Worm (Caenorhabditis elegans) whole organism, L1 larva: ENCODE data around the gene C06C3.7.

Experiments
- C16A3.4 ChIP-seq: fragments of 150-350 bp; optimal IDR thresholded peaks from 2 replicates; lab custom pipeline; 2014; ENCODE audit warnings: missing biosample characterization, missing genetic modification characterization
- Y116A8C.19 ChIP-seq: sonication (generic microtip); optimal IDR thresholded peaks from 2 replicates; lab custom pipeline; 2016; ENCODE audit warnings: missing compliant biosample characterization, missing genetic modification characterization, borderline replicate concordance
- aha-1 ChIP-seq: fragments of 150-350 bp; optimal IDR thresholded peaks from 2 replicates; lab custom pipeline; 2014; ENCODE audit warnings: missing biosample characterization, missing genetic modification characterization
- alr-1 ChIP-seq: fragments of 200-800 bp; sonication (Bioruptor generic); optimal IDR thresholded peaks from 2 replicates; lab custom pipeline; 2018; ENCODE audit warnings: borderline replicate concordance, mild to moderate bottlenecking, missing genetic modification characterization, missing compliant biosample characterization
- blmp-1 ChIP-seq: fragments of 150-350 bp; optimal IDR thresholded peaks from 2 replicates; lab custom pipeline; 2014; ENCODE audit warnings: missing biosample characterization, missing genetic modification characterization
- ceh-63 ChIP-seq: fragments of 200-800 bp; sonication (Bioruptor generic); optimal IDR thresholded peaks from 2 replicates; lab custom pipeline; 2018; ENCODE audit warnings: mild to moderate bottlenecking, missing genetic modification characterization, missing compliant biosample characterization
- ceh-82 ChIP-seq, 3 experiments: fragments of 150-350 bp in 1 of 3; sonication (generic microtip) in 2 of 3; optimal IDR thresholded peaks; 2 replicates each; lab custom pipeline; 2014 to 2017; ENCODE audit warnings: missing biosample characterization in 3 of 3, missing genetic modification characterization in 3 of 3
- ceh-88 ChIP-seq: fragments of 200-800 bp; sonication (Bioruptor generic); IDR thresholded peaks from 2 replicates; pipeline ENCODE4 v1.3.6; 2022; ENCODE audit warnings: missing genetic modification characterization, missing compliant biosample characterization
- dpl-1 ChIP-seq, 3 experiments: fragments of 150-350 bp in 2 of 3; sonication (generic microtip) in 1 of 3; optimal IDR thresholded peaks; 2 replicates each; lab custom pipeline; 2014 to 2017; ENCODE audit warnings: missing biosample characterization in 3 of 3, missing genetic modification characterization in 3 of 3, missing genetic modification reagents in 3 of 3
- efl-1 ChIP-seq, 4 experiments: fragments of 150-350 bp; optimal IDR thresholded peaks in 3 of 4; peaks in 1 of 4; 1 replicate in 1 of 4; 2 replicates in 3 of 4; lab custom pipeline; 2014; ENCODE audit warnings: missing biosample characterization in 2 of 4, missing genetic modification characterization in 2 of 4, missing genetic modification reagents in 2 of 4
- efl-3 ChIP-seq: fragments of 200-800 bp; sonication (Bioruptor generic); optimal IDR thresholded peaks from 2 replicates; lab custom pipeline; 2018; ENCODE audit warnings: mild to moderate bottlenecking, missing genetic modification characterization, missing compliant biosample characterization
- elt-3 ChIP-seq, 6 experiments: fragments of 150-350 bp in 1 of 6; sonication (generic microtip); optimal IDR thresholded peaks; 2 replicates each; lab custom pipeline; 2017 to 2018; ENCODE audit warnings: missing biosample characterization in 6 of 6, missing genetic modification characterization in 6 of 6, inconsistent platforms in 1 of 6
- fos-1 ChIP-seq: fragments of 150-350 bp; optimal IDR thresholded peaks from 2 replicates; lab custom pipeline; 2014; ENCODE audit warnings: missing biosample characterization, missing genetic modification characterization
- grh-1 ChIP-seq: fragments of 200-800 bp; sonication (Bioruptor generic); IDR thresholded peaks from 2 replicates; pipeline ENCODE4 v1.3.6; 2022; ENCODE audit warnings: missing genetic modification reagents, missing genetic modification characterization, missing compliant biosample characterization
- hlh-17 ChIP-seq: fragments of 200-800 bp; sonication (Bioruptor generic); optimal IDR thresholded peaks from 2 replicates; lab custom pipeline; 2018; ENCODE audit warnings: missing genetic modification characterization, mild to moderate bottlenecking, missing compliant biosample characterization, moderate library complexity, borderline replicate concordance
- isw-1 ChIP-seq: fragments of 200-800 bp; sonication (Bioruptor generic); IDR thresholded peaks from 2 replicates; pipeline ENCODE4 v1.3.6; 2022; ENCODE audit warnings: missing genetic modification characterization, missing compliant biosample characterization
- jun-1 ChIP-seq: fragments of 150-350 bp; optimal IDR thresholded peaks from 2 replicates; lab custom pipeline; 2014; ENCODE audit warnings: missing biosample characterization, missing genetic modification reagents, missing genetic modification characterization
- lin-14 ChIP-seq: fragments of 200-800 bp; sonication (Bioruptor generic); optimal IDR thresholded peaks from 2 replicates; lab custom pipeline; 2018; ENCODE audit warnings: mild to moderate bottlenecking, missing genetic modification characterization, moderate library complexity, missing compliant biosample characterization
- lin-39 ChIP-seq: fragments of 150-350 bp; optimal IDR thresholded peaks from 2 replicates; lab custom pipeline; 2014; ENCODE audit warnings: missing biosample characterization, missing genetic modification reagents, missing genetic modification characterization
- mef-2 ChIP-seq: fragments of 150-350 bp; optimal IDR thresholded peaks from 2 replicates; lab custom pipeline; 2014; ENCODE audit warnings: missing biosample characterization, missing genetic modification characterization
- nhr-12 ChIP-seq: sonication (generic microtip); optimal IDR thresholded peaks from 2 replicates; lab custom pipeline; 2017; ENCODE audit warnings: missing biosample characterization, missing genetic modification characterization
- nhr-20 ChIP-seq: sonication (generic microtip); optimal IDR thresholded peaks from 2 replicates; lab custom pipeline; 2016; ENCODE audit warnings: mild to moderate bottlenecking, missing genetic modification characterization, missing compliant biosample characterization
- nhr-71 ChIP-seq: sonication (generic microtip); optimal IDR thresholded peaks from 2 replicates; lab custom pipeline; 2016; ENCODE audit warnings: mild to moderate bottlenecking, missing genetic modification characterization, moderate library complexity, missing compliant biosample characterization
- nhr-76 ChIP-seq: sonication (generic microtip); optimal IDR thresholded peaks from 2 replicates; lab custom pipeline; 2017; ENCODE audit warnings: missing biosample characterization, missing genetic modification characterization
- nhr-85 ChIP-seq: sonication (generic microtip); peaks from one replicate; lab custom pipeline; 2016; ENCODE audit warnings: missing genetic modification characterization, inconsistent platforms, missing compliant biosample characterization
- nhr-90 ChIP-seq: sonication (generic microtip); optimal IDR thresholded peaks from 2 replicates; lab custom pipeline; 2016; ENCODE audit warnings: mild to moderate bottlenecking, missing genetic modification characterization, missing compliant biosample characterization; ENCODE audit not compliant: poor library complexity
- rnt-1 ChIP-seq: sonication (generic microtip); optimal IDR thresholded peaks from 2 replicates; lab custom pipeline; 2016; ENCODE audit warnings: mild to moderate bottlenecking, missing genetic modification characterization, moderate library complexity, missing compliant biosample characterization
- sox-4 ChIP-seq: sonication (generic microtip); optimal IDR thresholded peaks from 2 replicates; lab custom pipeline; 2016; ENCODE audit warnings: missing genetic modification characterization, missing compliant biosample characterization
- sptf-1 ChIP-seq: fragments of 150-350 bp; optimal IDR thresholded peaks from 2 replicates; lab custom pipeline; 2014; ENCODE audit warnings: missing biosample characterization, missing genetic modification characterization
- swsn-7 ChIP-seq: sonication (generic microtip); optimal IDR thresholded peaks from 2 replicates; lab custom pipeline; 2016; ENCODE audit warnings: missing genetic modification characterization, missing compliant biosample characterization
- tbx-2 ChIP-seq: sonication (generic microtip); optimal IDR thresholded peaks from 2 replicates; lab custom pipeline; 2016; ENCODE audit warnings: missing genetic modification characterization, missing compliant biosample characterization
- unc-130 ChIP-seq: fragments of 150-350 bp; optimal IDR thresholded peaks from 2 replicates; lab custom pipeline; 2017; ENCODE audit warnings: missing biosample characterization, missing genetic modification characterization, inconsistent platforms
- unc-98 ChIP-seq: fragments of 200-800 bp; sonication (Bioruptor generic); IDR thresholded peaks from 2 replicates; pipeline ENCODE4 v1.3.6; 2022; ENCODE audit warnings: missing genetic modification characterization, missing compliant biosample characterization
- vab-15 ChIP-seq: sonication (generic microtip); optimal IDR thresholded peaks from 2 replicates; lab custom pipeline; 2017; ENCODE audit warnings: missing genotype, mild to moderate bottlenecking, missing genetic modification characterization, missing compliant biosample characterization
- ztf-4 ChIP-seq: fragments of 150-350 bp; optimal IDR thresholded peaks from 2 replicates; lab custom pipeline; 2014; ENCODE audit warnings: missing biosample characterization, missing genetic modification characterization

The C06C3.7 gene

DNA sequence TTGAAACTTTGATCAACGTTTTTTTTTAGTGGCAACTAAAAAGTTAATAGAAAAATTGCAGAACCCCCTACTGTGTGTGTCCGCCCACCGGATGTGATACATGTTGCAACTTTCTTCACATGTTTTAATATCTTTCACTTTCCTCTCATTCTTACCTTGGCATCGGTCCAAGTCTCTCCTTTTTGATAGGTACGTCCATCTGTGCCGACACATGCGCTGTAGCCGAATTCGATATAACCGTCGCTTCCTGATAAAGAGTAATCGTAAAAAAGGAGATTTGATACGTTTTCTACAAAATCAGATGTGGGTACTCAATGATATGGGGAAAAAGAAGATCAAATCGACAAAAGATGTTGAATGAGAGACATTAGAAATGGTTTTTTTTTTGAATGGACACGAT lies 40.2 kb upstream of the C06C3.7 start (continued):
- no peak for TF ChIP-seq fos-1 (tag; lab: Kevin White, UChicago)
- TF ChIP-seq grh-1 (GFP tag; lab: Robert Waterston, UW), result 0 out of 2 replicates have a peak, but pooled peaks have one; percentile 20
- no peak for TF ChIP-seq ceh-82 (tag; optimal IDR thresholded peaks at IDR 0.05; lab: Kevin White, UChicago)
- TF ChIP-seq tbx-2 (tag; lab: Kevin White, UChicago), result no peak
- no peak for TF ChIP-seq lin-39
- TF ChIP-seq alr-1 (tag; lab: Kevin White, UChicago), result no peak
- peak in 5 of 6 experiments; percentile 69 to 84 (median 79) for TF ChIP-seq elt-3 (tag; optimal IDR thresholded peaks at IDR 0.05; lab: Kevin White, UChicago)
- TF ChIP-seq hlh-17 (GFP tag; lab: Kevin White, UChicago), result no peak
- no peak for TF ChIP-seq sptf-1 (tag; lab: Kevin White, UChicago)
- no peak for TF ChIP-seq ceh-63
- TF ChIP-seq swsn-7 (tag; lab: Kevin White, UChicago), result no peak
- no peak for TF ChIP-seq dpl-1 (GFP tag; optimal IDR thresholded peaks at IDR 0.05; lab: Kevin White, UChicago)
- no peak for TF ChIP-seq sox-4 (tag; lab: Kevin White, UChicago)
- TF ChIP-seq Y116A8C.19 (tag; lab: Kevin White, UChicago), result no peak
- peak; percentile 32 for TF ChIP-seq nhr-20 (tag; lab: Kevin White, UChicago)
- TF ChIP-seq nhr-71 (tag; lab: Kevin White, UChicago), result peak; percentile 34
- TF ChIP-seq aha-1 (tag; lab: Kevin White, UChicago), result no peak
- peak; percentile 70 for TF ChIP-seq lin-14 (GFP tag; lab: Kevin White, UChicago)
- no peak for TF ChIP-seq unc-130 (tag; lab: Kevin White, UChicago)
- TF ChIP-seq C16A3.4, result no peak
- TF ChIP-seq vab-15, result no peak
- no peak for TF ChIP-seq isw-1 (GFP tag; lab: Robert Waterston, UW)
- TF ChIP-seq unc-98, result no peak

DNA sequence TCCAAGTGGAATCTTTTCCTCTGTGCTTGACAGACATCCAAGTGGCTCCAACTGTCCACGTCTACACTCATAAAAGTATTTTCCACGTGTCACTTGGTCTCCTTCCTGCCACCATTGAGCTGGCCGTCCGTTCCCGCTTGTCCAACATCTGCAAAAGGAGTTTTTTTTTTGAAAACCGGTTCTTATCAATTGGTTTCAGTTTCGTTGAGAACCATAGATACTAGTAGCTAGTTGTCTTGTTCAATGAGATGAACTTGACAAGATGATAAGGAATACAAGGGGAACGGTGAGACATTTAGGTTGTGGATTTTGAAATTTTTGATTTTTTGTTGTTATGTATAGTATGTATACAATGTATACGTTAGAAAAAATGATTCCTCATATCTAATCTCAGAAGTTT lies 39.5 kb upstream of the C06C3.7 start:
- TF ChIP-seq ztf-4 (tag; lab: Kevin White, UChicago) (no peak), nhr-85 (tag; lab: Kevin White, UChicago) (peak; percentile 64), elt-3 (tag; optimal IDR thresholded peaks at IDR 0.05; lab: Kevin White, UChicago) (no peak), efl-3 (no peak), lin-14 (GFP tag; lab: Kevin White, UChicago) (no peak), blmp-1 (tag; lab: Kevin White, UChicago) (peak; percentile 55), jun-1 (no peak), ceh-88 (GFP tag; lab: Robert Waterston, UW) (no peak), efl-1 (optimal IDR thresholded peaks at IDR 0.05; lab: Kevin White, UChicago) (no peak), efl-1 (GFP tag; optimal IDR thresholded peaks at IDR 0.05 in 1 of 2; lab: Kevin White, UChicago) (peak in 1 of 2 experiments; percentile 30)

DNA sequence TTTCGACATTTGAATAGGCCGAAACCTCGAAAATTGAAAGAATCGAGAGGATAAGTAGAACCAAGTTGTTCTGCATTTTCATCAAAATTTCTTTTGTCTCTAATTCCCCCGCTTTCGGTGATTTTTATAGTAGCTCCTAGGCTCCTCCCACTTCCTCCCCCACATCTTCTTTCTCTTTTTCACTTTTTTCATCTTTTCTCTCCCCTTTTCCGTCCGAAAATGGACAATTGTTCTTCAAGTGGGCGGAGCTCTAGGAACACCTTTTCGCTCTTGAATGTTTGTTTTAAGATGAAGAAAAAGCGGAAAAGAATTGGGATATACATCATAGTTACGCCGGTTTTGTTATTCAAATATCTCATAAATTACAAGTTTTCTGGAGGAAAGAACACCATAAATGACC lies 38.9 kb upstream of the C06C3.7 start, which contains the start of gene F42A8.1:
Gene F42A8.1, minus strand, starts transcription at position 101 of the 400 bp plus-strand sequence.
- TF ChIP-seq nhr-76 (tag; lab: Kevin White, UChicago) (no peak), aha-1 (tag; lab: Kevin White, UChicago) (no peak), blmp-1 (tag; lab: Kevin White, UChicago) (peak; percentile 57)

DNA sequence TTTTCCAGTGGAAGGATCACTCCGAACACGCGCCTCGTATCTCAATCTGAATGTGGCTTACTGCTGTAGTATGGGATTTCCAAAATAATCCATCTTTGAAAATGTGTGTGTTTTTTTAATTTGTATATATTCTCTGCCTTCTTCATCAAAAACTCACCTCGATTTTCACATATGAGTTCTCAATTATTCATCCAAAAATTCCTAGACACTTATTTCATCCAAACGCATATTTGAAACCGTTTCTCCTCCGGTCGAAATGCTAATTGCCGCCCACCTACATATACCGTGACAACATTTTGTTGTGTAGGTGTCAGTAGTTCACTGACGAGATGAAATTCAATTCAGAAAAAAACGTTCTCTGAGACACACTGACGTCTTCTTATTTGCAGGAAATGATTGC lies 37.9 kb upstream of the C06C3.7 start:
- TF ChIP-seq mef-2 (tag; lab: Kevin White, UChicago) (no peak), tbx-2 (tag; lab: Kevin White, UChicago) (no peak), nhr-12 (tag; lab: Kevin White, UChicago) (no peak), rnt-1 (tag; lab: Kevin White, UChicago) (no peak), nhr-90 (tag; lab: Kevin White, UChicago) (no peak), efl-3 (no peak)
